Fruit fly (Drosophila melanogaster): ENCODE data around the gene betaTub85D.

The betaTub85D gene

DNA sequence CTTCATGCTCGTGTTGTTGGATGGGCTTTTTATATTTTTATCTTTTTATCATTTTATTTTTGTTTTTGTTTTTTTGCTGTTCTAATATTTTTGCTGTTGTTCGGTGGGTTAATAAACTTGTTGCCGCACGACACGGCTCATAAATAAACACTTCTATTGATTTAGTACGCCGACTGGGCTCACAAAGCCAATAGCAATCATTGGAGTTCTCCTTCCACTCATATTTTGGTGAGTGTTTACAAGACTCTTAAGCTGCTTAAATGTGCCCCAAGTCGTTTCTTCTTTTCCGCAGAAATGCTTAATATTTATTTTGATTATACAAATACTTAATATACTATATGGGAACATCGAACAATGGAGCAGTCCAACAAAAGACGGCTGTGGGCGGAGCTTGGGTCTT lies 19.9 kb downstream of the betaTub85D start (continued):
- TF ChIP-seq Hmr (GFP tag; optimal IDR thresholded peaks at IDR 0.05) (peak; percentile 64), CG7372 (GFP tag; IDR thresholded peaks at IDR 0.05) (no peak), pan (optimal IDR thresholded peaks at IDR 0.05) (no peak), pan (GFP tag; optimal IDR thresholded peaks at IDR 0.05 in 1 of 2, IDR thresholded peaks at IDR 0.05 in 1 of 2) (peak in 1 of 2 experiments; percentile 5), Meics (GFP tag; optimal IDR thresholded peaks at IDR 0.05) (peak; percentile 26), insv (GFP tag; optimal IDR thresholded peaks at IDR 0.05) (no peak), CG33557 (GFP tag; optimal IDR thresholded peaks at IDR 0.05) (peak; percentile 51), CG11504 (tag; optimal IDR thresholded peaks at IDR 0.05) (peak; percentile 6), CG17361 (GFP tag; IDR thresholded peaks at IDR 0.05) (0 out of 3 replicates have a peak, but pooled peaks have one; percentile 18), H2.0 (GFP tag; IDR thresholded peaks at IDR 0.05) (no peak), pzg (GFP tag; optimal IDR thresholded peaks at IDR 0.05) (no peak), Vsx1 (GFP tag; optimal IDR thresholded peaks at IDR 0.05) (peak; percentile 63), CG13296 (GFP tag; optimal IDR thresholded peaks at IDR 0.05) (peak; percentile 18), twi (tag; optimal IDR thresholded peaks at IDR 0.05) (no peak), CG14050 (GFP tag; IDR thresholded peaks at IDR 0.05) (no peak), Blimp-1 (GFP tag; optimal IDR thresholded peaks at IDR 0.05) (peak; percentile 18), PHDP (tag; optimal IDR thresholded peaks at IDR 0.05) (peak; percentile 48), CG6272 (GFP tag; IDR thresholded peaks at IDR 0.05) (no peak), CG15011 (GFP tag; optimal IDR thresholded peaks at IDR 0.05) (peak; percentile 33), CG11695 (GFP tag; IDR thresholded peaks at IDR 0.05) (no peak), Xrp1 (GFP tag; IDR thresholded peaks at IDR 0.05) (peak; percentile 31; the same call in 1 of the 2 replicates), CG6254 (GFP tag; optimal IDR thresholded peaks at IDR 0.05) (peak; percentile 7), Bgb (GFP tag; IDR thresholded peaks at IDR 0.05; ENCODE audit: partially characterized antibody) (no peak), hbn (GFP tag; IDR thresholded peaks at IDR 0.05; ENCODE audit: partially characterized antibody) (no peak), CG11247 (GFP tag; IDR thresholded peaks at IDR 0.05) (no peak), Doc2 (GFP tag; IDR thresholded peaks at IDR 0.05) (no peak), odd (GFP tag; optimal IDR thresholded peaks at IDR 0.05) (peak; percentile 6), CG10209 (GFP tag; optimal IDR thresholded peaks at IDR 0.05) (peak; percentile 5), CG2678 (tag; optimal IDR thresholded peaks at IDR 0.05) (peak; percentile 40), CG12219 (GFP tag; optimal IDR thresholded peaks at IDR 0.05) (no peak), CG10543 (GFP tag; optimal IDR thresholded peaks at IDR 0.05) (peak; percentile 34), ewg (GFP tag; optimal IDR thresholded peaks at IDR 0.05) (no peak), CG5245 (GFP tag; optimal IDR thresholded peaks at IDR 0.05) (no peak), CG17912 (GFP tag; optimal IDR thresholded peaks at IDR 0.05) (no peak), CG4707 (GFP tag; optimal IDR thresholded peaks at IDR 0.05) (peak; percentile 17), CG4404 (GFP tag; IDR thresholded peaks at IDR 0.05) (no peak), tio (GFP tag; optimal IDR thresholded peaks at IDR 0.05) (no peak), CG8765 (GFP tag; IDR thresholded peaks at IDR 0.05) (no peak), CG3281 (GFP tag; optimal IDR thresholded peaks at IDR 0.05) (peak; percentile 40), ro (GFP tag; IDR thresholded peaks at IDR 0.05) (no peak), sens (GFP tag) (peak; percentile 20), CG2120 (GFP tag; optimal IDR thresholded peaks at IDR 0.05) (no peak), CG1602 (GFP tag; optimal IDR thresholded peaks at IDR 0.05) (no peak), CG13894 (tag; optimal IDR thresholded peaks at IDR 0.05) (peak; percentile 34), CG18262 (tag; optimal IDR thresholded peaks at IDR 0.05) (peak; percentile 6), CG12769 (tag; optimal IDR thresholded peaks at IDR 0.05) (no peak), Asciz (GFP tag; optimal IDR thresholded peaks at IDR 0.05) (peak; percentile 4), CG14710 (tag; optimal IDR thresholded peaks at IDR 0.05) (no peak), CG1832 (GFP tag; optimal IDR thresholded peaks at IDR 0.05) (no peak), dan (GFP tag; IDR thresholded peaks at IDR 0.05) (no peak), CG18011 (GFP tag; optimal IDR thresholded peaks at IDR 0.05) (no peak)

Data from whole organism, embryonic.